Worm (Caenorhabditis elegans) whole organism, dauer: ENCODE measurements around the gene ints-13.

Source experiments
- unc-62 ChIP-seq: sonication (generic microtip); optimal IDR thresholded peaks from 2 replicates; lab custom pipeline; 2017; ENCODE audit warnings: missing biosample characterization, missing genetic modification reagents, missing genetic modification characterization

ints-13 gene

DNA sequence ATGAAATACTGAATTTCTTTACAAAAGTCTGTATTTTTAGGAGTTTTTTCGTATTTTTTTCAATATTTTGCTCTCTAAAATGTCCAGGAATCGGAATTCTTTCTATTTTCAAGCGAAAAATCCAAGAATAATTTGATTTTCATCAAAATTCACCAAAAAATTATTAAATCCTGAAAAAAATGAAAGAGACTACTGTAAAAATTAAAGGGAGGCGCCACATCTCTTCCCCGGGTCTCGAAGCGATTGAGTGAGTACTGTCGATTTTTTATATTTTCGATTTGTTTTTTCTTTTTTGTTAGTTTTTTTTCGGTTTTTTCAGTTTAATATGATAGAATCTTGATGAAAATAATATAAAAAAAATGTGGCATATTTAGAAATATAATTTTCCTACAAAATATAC lies 53.7 kb downstream of the ints-13 start:
- TF ChIP-seq unc-62 (GFP tag; lab: Kevin White, UChicago), result no peak
